Worm (Caenorhabditis elegans) whole organism, L1 larva: ENCODE measurements around the gene D2096.11.

ENCODE experiments used
- C16A3.4 ChIP-seq: fragments of 150-350 bp; optimal IDR thresholded peaks from 2 replicates; lab custom pipeline; 2014; ENCODE audit warnings: missing biosample characterization, missing genetic modification characterization
- F16B12.6 ChIP-seq: fragments of 150-350 bp; optimal IDR thresholded peaks from 2 replicates; lab custom pipeline; 2014; ENCODE audit warnings: missing biosample characterization, missing genetic modification characterization
- Y116A8C.19 ChIP-seq: sonication (generic microtip); optimal IDR thresholded peaks from 2 replicates; lab custom pipeline; 2016; ENCODE audit warnings: missing compliant biosample characterization, missing genetic modification characterization, borderline replicate concordance
- aha-1 ChIP-seq: fragments of 150-350 bp; optimal IDR thresholded peaks from 2 replicates; lab custom pipeline; 2014; ENCODE audit warnings: missing biosample characterization, missing genetic modification characterization
- alr-1 ChIP-seq: fragments of 200-800 bp; sonication (Bioruptor generic); optimal IDR thresholded peaks from 2 replicates; lab custom pipeline; 2018; ENCODE audit warnings: borderline replicate concordance, mild to moderate bottlenecking, missing genetic modification characterization, missing compliant biosample characterization
- ama-1 ChIP-seq: fragments of 150-350 bp; optimal IDR thresholded peaks from 2 replicates; lab custom pipeline; 2014
- blmp-1 ChIP-seq: fragments of 150-350 bp; optimal IDR thresholded peaks from 2 replicates; lab custom pipeline; 2014; ENCODE audit warnings: missing biosample characterization, missing genetic modification characterization
- ceh-63 ChIP-seq: fragments of 200-800 bp; sonication (Bioruptor generic); optimal IDR thresholded peaks from 2 replicates; lab custom pipeline; 2018; ENCODE audit warnings: mild to moderate bottlenecking, missing genetic modification characterization, missing compliant biosample characterization
- ceh-8 ChIP-seq: fragments of 200-800 bp; sonication (Bioruptor generic); optimal IDR thresholded peaks from 2 replicates; lab custom pipeline; 2018; ENCODE audit warnings: mild to moderate bottlenecking, missing genetic modification characterization, moderate library complexity, missing compliant biosample characterization
- ceh-82 ChIP-seq, 3 experiments: fragments of 150-350 bp in 1 of 3; sonication (generic microtip) in 2 of 3; optimal IDR thresholded peaks; 2 replicates each; lab custom pipeline; 2014 to 2017; ENCODE audit warnings: missing biosample characterization in 3 of 3, missing genetic modification characterization in 3 of 3
- ceh-88 ChIP-seq: fragments of 200-800 bp; sonication (Bioruptor generic); IDR thresholded peaks from 2 replicates; pipeline ENCODE4 v1.3.6; 2022; ENCODE audit warnings: missing genetic modification characterization, missing compliant biosample characterization
- dsc-1 ChIP-seq: sonication (generic microtip); optimal IDR thresholded peaks from 2 replicates; lab custom pipeline; 2016; ENCODE audit warnings: mild to moderate bottlenecking, missing genetic modification characterization, missing compliant biosample characterization
- efl-3 ChIP-seq: fragments of 200-800 bp; sonication (Bioruptor generic); optimal IDR thresholded peaks from 2 replicates; lab custom pipeline; 2018; ENCODE audit warnings: mild to moderate bottlenecking, missing genetic modification characterization, missing compliant biosample characterization
- egl-13 ChIP-seq: sonication (generic microtip); optimal IDR thresholded peaks from 2 replicates; lab custom pipeline; 2016; ENCODE audit warnings: missing genotype, missing genetic modification reagents, missing genetic modification characterization, missing compliant biosample characterization
- egl-27 ChIP-seq, 2 experiments: fragments of 150-350 bp in 1 of 2; sonication (generic microtip); optimal IDR thresholded peaks; 3 replicates each; lab custom pipeline; 2017 to 2018; ENCODE audit warnings: missing biosample characterization in 2 of 2, missing genetic modification characterization in 2 of 2, missing genetic modification reagents in 2 of 2
- elt-2 ChIP-seq: sonication (generic microtip); optimal IDR thresholded peaks from 2 replicates; lab custom pipeline; 2016; ENCODE audit warnings: missing genetic modification characterization, mild to moderate bottlenecking, inconsistent platforms, missing compliant biosample characterization, missing genetic modification reagents
- ets-5 ChIP-seq: fragments of 200-800 bp; sonication (Bioruptor generic); IDR thresholded peaks from 2 replicates; pipeline ENCODE4 v1.3.6; 2022; ENCODE audit warnings: missing genetic modification characterization, missing compliant biosample characterization
- fkh-10 ChIP-seq: sonication (generic microtip); optimal IDR thresholded peaks from 2 replicates; lab custom pipeline; 2017; ENCODE audit warnings: missing biosample characterization, missing genetic modification reagents, missing genetic modification characterization
- fkh-4 ChIP-seq: sonication (generic microtip); optimal IDR thresholded peaks from 2 replicates; lab custom pipeline; 2016; ENCODE audit warnings: missing compliant biosample characterization, missing genetic modification characterization, borderline replicate concordance
- fos-1 ChIP-seq: fragments of 150-350 bp; optimal IDR thresholded peaks from 2 replicates; lab custom pipeline; 2014; ENCODE audit warnings: missing biosample characterization, missing genetic modification characterization
- hlh-17 ChIP-seq: fragments of 200-800 bp; sonication (Bioruptor generic); optimal IDR thresholded peaks from 2 replicates; lab custom pipeline; 2018; ENCODE audit warnings: missing genetic modification characterization, mild to moderate bottlenecking, missing compliant biosample characterization, moderate library complexity, borderline replicate concordance
- irx-1 ChIP-seq: sonication (generic microtip); optimal IDR thresholded peaks from 2 replicates; lab custom pipeline; 2016; ENCODE audit warnings: missing genetic modification characterization, missing compliant biosample characterization
- isw-1 ChIP-seq: fragments of 200-800 bp; sonication (Bioruptor generic); IDR thresholded peaks from 2 replicates; pipeline ENCODE4 v1.3.6; 2022; ENCODE audit warnings: missing genetic modification characterization, missing compliant biosample characterization
- lin-14 ChIP-seq: fragments of 200-800 bp; sonication (Bioruptor generic); optimal IDR thresholded peaks from 2 replicates; lab custom pipeline; 2018; ENCODE audit warnings: mild to moderate bottlenecking, missing genetic modification characterization, moderate library complexity, missing compliant biosample characterization
- lin-15B ChIP-seq: fragments of 150-350 bp; sonication (generic microtip); optimal IDR thresholded peaks from 3 replicates; lab custom pipeline; 2014; ENCODE audit warnings: missing biosample characterization, missing genetic modification characterization
- lin-35 ChIP-seq, 2 experiments: fragments of 150-350 bp; optimal IDR thresholded peaks; 2 replicates each; lab custom pipeline; 2014; ENCODE audit warnings: missing biosample characterization in 2 of 2, missing genetic modification characterization in 2 of 2, missing genetic modification reagents in 2 of 2
- lin-39 ChIP-seq: fragments of 150-350 bp; optimal IDR thresholded peaks from 2 replicates; lab custom pipeline; 2014; ENCODE audit warnings: missing biosample characterization, missing genetic modification reagents, missing genetic modification characterization
- lir-3 ChIP-seq: sonication (generic microtip); optimal IDR thresholded peaks from 2 replicates; lab custom pipeline; 2016; ENCODE audit warnings: mild to moderate bottlenecking, missing genetic modification characterization, moderate library complexity, missing compliant biosample characterization; ENCODE audit not compliant: poor library complexity
- mab-9 ChIP-seq: fragments of 200-800 bp; sonication (Bioruptor generic); IDR thresholded peaks from 2 replicates; pipeline ENCODE4 v1.3.6; 2022; ENCODE audit warnings: missing genetic modification reagents, missing genetic modification characterization, missing compliant biosample characterization
- nhr-11 ChIP-seq: fragments of 150-350 bp; optimal IDR thresholded peaks from 2 replicates; lab custom pipeline; 2014; ENCODE audit warnings: missing biosample characterization, missing genetic modification characterization
- nhr-19 ChIP-seq: fragments of 200-800 bp; sonication (Bioruptor generic); conservative IDR thresholded peaks from 2 replicates; pipeline ENCODE4 v1.3.6; 2022; ENCODE audit warnings: missing genetic modification characterization, missing compliant biosample characterization
- nhr-47 ChIP-seq: sonication (generic microtip); optimal IDR thresholded peaks from 2 replicates; lab custom pipeline; 2016; ENCODE audit warnings: mild to moderate bottlenecking, missing genetic modification characterization, moderate library complexity, missing compliant biosample characterization
- nhr-71 ChIP-seq: sonication (generic microtip); optimal IDR thresholded peaks from 2 replicates; lab custom pipeline; 2016; ENCODE audit warnings: mild to moderate bottlenecking, missing genetic modification characterization, moderate library complexity, missing compliant biosample characterization
- nhr-85 ChIP-seq: sonication (generic microtip); peaks from one replicate; lab custom pipeline; 2016; ENCODE audit warnings: missing genetic modification characterization, inconsistent platforms, missing compliant biosample characterization
- pag-3 ChIP-seq: sonication (generic microtip); optimal IDR thresholded peaks from 2 replicates; lab custom pipeline; 2017; ENCODE audit warnings: missing genetic modification characterization, mild to moderate bottlenecking, missing compliant biosample characterization, antibody characterized with exemption, borderline replicate concordance; ENCODE audit not compliant: insufficient read depth
- pax-3 ChIP-seq: fragments of 200-800 bp; sonication (Bioruptor generic); optimal IDR thresholded peaks from 2 replicates; lab custom pipeline; 2018; ENCODE audit warnings: mild to moderate bottlenecking, missing genetic modification characterization, moderate library complexity, missing compliant biosample characterization
- rnt-1 ChIP-seq: sonication (generic microtip); optimal IDR thresholded peaks from 2 replicates; lab custom pipeline; 2016; ENCODE audit warnings: mild to moderate bottlenecking, missing genetic modification characterization, moderate library complexity, missing compliant biosample characterization
- skn-1 ChIP-seq: fragments of 150-350 bp; optimal IDR thresholded peaks from 2 replicates; lab custom pipeline; 2014; ENCODE audit warnings: missing biosample characterization, missing genetic modification characterization
- snpc-4 ChIP-seq: fragments of 150-350 bp; optimal IDR thresholded peaks from 2 replicates; lab custom pipeline; 2014; ENCODE audit warnings: missing biosample characterization, missing genetic modification characterization
- snu-23 ChIP-seq: sonication (generic microtip); optimal IDR thresholded peaks from 2 replicates; lab custom pipeline; 2016; ENCODE audit warnings: missing genetic modification characterization, missing compliant biosample characterization
- sox-4 ChIP-seq: sonication (generic microtip); optimal IDR thresholded peaks from 2 replicates; lab custom pipeline; 2016; ENCODE audit warnings: missing genetic modification characterization, missing compliant biosample characterization
- sup-37 ChIP-seq: fragments of 200-800 bp; sonication (Bioruptor generic); optimal IDR thresholded peaks from 2 replicates; lab custom pipeline; 2018; ENCODE audit warnings: mild to moderate bottlenecking, missing genetic modification characterization, missing compliant biosample characterization
- swsn-7 ChIP-seq: sonication (generic microtip); optimal IDR thresholded peaks from 2 replicates; lab custom pipeline; 2016; ENCODE audit warnings: missing genetic modification characterization, missing compliant biosample characterization
- tlp-1 ChIP-seq: fragments of 150-350 bp; optimal IDR thresholded peaks from 2 replicates; lab custom pipeline; 2014; ENCODE audit warnings: missing biosample characterization, missing genetic modification characterization
- unc-130 ChIP-seq: fragments of 150-350 bp; optimal IDR thresholded peaks from 2 replicates; lab custom pipeline; 2017; ENCODE audit warnings: missing biosample characterization, missing genetic modification characterization, inconsistent platforms
- unc-62 ChIP-seq: fragments of 150-350 bp; optimal IDR thresholded peaks from 2 replicates; lab custom pipeline; 2014; ENCODE audit warnings: missing biosample characterization, missing genetic modification reagents, missing genetic modification characterization
- unc-98 ChIP-seq: fragments of 200-800 bp; sonication (Bioruptor generic); IDR thresholded peaks from 2 replicates; pipeline ENCODE4 v1.3.6; 2022; ENCODE audit warnings: missing genetic modification characterization, missing compliant biosample characterization
- zag-1 ChIP-seq: fragments of 150-350 bp; optimal IDR thresholded peaks from 2 replicates; lab custom pipeline; 2014; ENCODE audit warnings: missing biosample characterization, missing genetic modification characterization
- ztf-11 ChIP-seq, 2 experiments: sonication (generic microtip); optimal IDR thresholded peaks; 2 replicates each; lab custom pipeline; 2016 to 2017; ENCODE audit warnings: missing genetic modification characterization in 2 of 2, missing biosample characterization in 1 of 2, missing compliant biosample characterization in 1 of 2
- ztf-4 ChIP-seq: fragments of 150-350 bp; optimal IDR thresholded peaks from 2 replicates; lab custom pipeline; 2014; ENCODE audit warnings: missing biosample characterization, missing genetic modification characterization

Gene D2096.11

DNA sequence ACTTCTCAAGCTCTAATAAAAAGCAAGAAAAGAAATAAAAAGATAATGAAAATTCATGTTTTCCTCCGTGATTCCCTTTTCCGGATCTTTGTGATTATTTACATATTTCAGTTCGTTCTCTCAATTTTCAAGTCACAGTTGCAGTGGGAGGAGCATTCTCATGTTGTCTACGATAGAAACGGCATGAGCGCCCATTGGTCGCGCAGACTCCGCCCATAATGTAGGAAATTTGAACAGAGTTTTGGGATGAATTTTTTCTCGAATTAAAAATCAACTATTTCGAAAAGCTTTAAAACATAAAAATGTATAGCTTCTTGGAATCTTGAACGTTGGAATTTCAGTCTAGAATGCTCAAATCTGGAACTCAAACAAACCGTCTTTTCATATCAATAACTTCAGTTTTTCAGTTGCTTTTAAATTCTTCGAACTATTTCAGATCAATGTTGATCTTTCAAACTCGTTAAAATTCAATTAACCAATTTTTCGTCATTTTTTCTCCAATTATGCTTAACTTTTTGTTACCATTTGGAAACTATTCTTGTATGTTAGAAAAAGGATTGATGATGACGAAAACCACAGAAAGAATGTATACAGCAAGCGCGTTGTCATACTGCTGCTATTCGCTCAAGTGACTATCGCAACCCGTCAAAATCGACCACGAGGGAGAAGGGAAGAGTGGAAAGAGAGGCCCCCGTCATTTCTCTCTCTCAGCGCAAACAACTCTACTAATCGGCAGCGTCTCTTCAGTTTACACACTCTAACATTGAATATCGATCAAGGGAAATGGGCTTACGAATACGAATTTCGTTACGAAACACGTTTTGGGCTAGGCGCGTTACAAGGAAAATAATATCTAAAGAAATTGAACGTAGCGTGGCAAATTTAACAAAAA lies 37.8 kb upstream of the D2096.11 start:
- TF ChIP-seq ceh-63 (GFP tag; lab: Kevin White, UChicago) (no peak), sox-4 (tag; lab: Kevin White, UChicago) (no peak), lir-3 (tag; lab: Kevin White, UChicago) (peak; percentile 46), alr-1 (tag; lab: Kevin White, UChicago) (no peak), zag-1 (no peak), nhr-47 (peak; percentile 60), rnt-1 (tag; lab: Kevin White, UChicago) (peak; percentile 82), dsc-1 (tag; lab: Kevin White, UChicago) (peak; percentile 55), snpc-4 (peak; percentile 77), mab-9 (GFP tag; lab: Robert Waterston, UW) (0 out of 2 replicates have a peak, but pooled peaks have one; percentile 32), unc-98 (GFP tag; lab: Robert Waterston, UW) (no peak), egl-13 (tag; lab: Kevin White, UChicago) (peak; percentile 21), aha-1 (tag; lab: Kevin White, UChicago) (no peak), F16B12.6 (tag; lab: Kevin White, UChicago) (no peak), fkh-4 (tag; lab: Kevin White, UChicago) (no peak), nhr-11 (tag; lab: Kevin White, UChicago) (peak; percentile 26), elt-2 (tag; lab: Kevin White, UChicago) (peak; percentile 35), lin-14 (GFP tag; lab: Kevin White, UChicago) (peak; percentile 92), ets-5 (GFP tag; lab: Robert Waterston, UW) (no peak), ceh-82 (tag; optimal IDR thresholded peaks at IDR 0.05; lab: Kevin White, UChicago) (peak; percentile 3 to 79 (median 48)), isw-1 (peak; percentile 42), unc-62 (GFP tag; lab: Kevin White, UChicago) (no peak), ceh-88 (GFP tag; lab: Robert Waterston, UW) (peak; percentile 56; the same call in 1 of the 2 replicates), lin-35 (GFP tag; optimal IDR thresholded peaks at IDR 0.05; lab: Kevin White, UChicago) (peak; percentile 53 to 65), ztf-11 (tag; optimal IDR thresholded peaks at IDR 0.05; lab: Kevin White, UChicago) (no peak), nhr-19 (GFP tag; lab: Robert Waterston, UW) (peak; percentile 69), skn-1 (tag; lab: Kevin White, UChicago) (peak; percentile 59), fos-1 (tag; lab: Kevin White, UChicago) (peak; percentile 71), lin-15B (no peak), swsn-7 (tag; lab: Kevin White, UChicago) (peak; percentile 70), fkh-10 (GFP tag; lab: Kevin White, UChicago) (peak; percentile 26), C16A3.4 (tag; lab: Kevin White, UChicago) (peak; percentile 65), blmp-1 (peak; percentile 82), ztf-4 (peak; percentile 88), tlp-1 (tag; lab: Kevin White, UChicago) (no peak), sup-37 (no peak), nhr-85 (tag; lab: Kevin White, UChicago) (peak; percentile 88), Y116A8C.19 (tag; lab: Kevin White, UChicago) (no peak), pax-3 (peak; percentile 45), efl-3 (GFP tag; lab: Kevin White, UChicago) (no peak), ama-1 (lab: Kevin White, UChicago) (peak; percentile 98), hlh-17 (GFP tag; lab: Kevin White, UChicago) (peak; percentile 62), egl-27 (tag; optimal IDR thresholded peaks at IDR 0.05; lab: Kevin White, UChicago) (peak in 1 of 2 experiments; percentile 68), ceh-8 (GFP tag; lab: Kevin White, UChicago) (peak; percentile 24), pag-3 (tag; lab: Kevin White, UChicago) (no peak), nhr-71 (tag; lab: Kevin White, UChicago) (peak; percentile 82), snu-23 (GFP tag; lab: Kevin White, UChicago) (peak; percentile 82), irx-1 (tag; lab: Kevin White, UChicago) (peak; percentile 21), lin-39 (tag; lab: Kevin White, UChicago) (no peak), unc-130 (tag; lab: Kevin White, UChicago) (peak; percentile 53)
